Worm (Caenorhabditis elegans): ENCODE results near the gene clec-234.

DNA sequence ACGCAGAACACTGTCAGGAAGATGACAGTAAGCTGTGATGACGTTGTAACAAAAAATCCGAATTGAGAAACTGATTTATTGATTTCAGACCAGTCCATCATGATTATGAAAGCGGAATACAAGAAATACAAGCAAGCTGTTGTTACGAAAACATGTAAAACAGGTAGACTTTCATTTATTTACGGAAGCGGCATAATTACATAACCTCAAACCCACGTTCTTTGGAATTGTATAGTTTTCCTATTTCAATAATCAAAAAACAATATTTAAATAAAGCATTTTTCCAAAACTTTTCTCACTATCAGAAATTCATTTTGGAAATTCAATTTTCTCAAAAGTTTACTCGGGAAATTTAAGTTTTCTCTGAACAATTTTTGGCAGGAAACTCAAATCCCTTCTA, 25.3 kb upstream of the clec-234 start, which contains the start of gene str-15:
- TF ChIP-seq med-1 (GFP tag; optimal IDR thresholded peaks at IDR 0.05; ENCODE audit: insufficient read depth) (no peak), ztf-29 (GFP tag; IDR thresholded peaks at IDR 0.05) (no peak), flt-1 (GFP tag; IDR thresholded peaks at IDR 0.05) (no peak), cog-1 (tag; optimal IDR thresholded peaks at IDR 0.05) (no peak), tab-1 (GFP tag; IDR thresholded peaks at IDR 0.05) (no peak), ref-1 (GFP tag; conservative IDR thresholded peaks at IDR 0.05) (no peak)
